Worm (Caenorhabditis elegans): Measurements from ENCODE around the gene fbxb-85.

fbxb-85 gene

DNA sequence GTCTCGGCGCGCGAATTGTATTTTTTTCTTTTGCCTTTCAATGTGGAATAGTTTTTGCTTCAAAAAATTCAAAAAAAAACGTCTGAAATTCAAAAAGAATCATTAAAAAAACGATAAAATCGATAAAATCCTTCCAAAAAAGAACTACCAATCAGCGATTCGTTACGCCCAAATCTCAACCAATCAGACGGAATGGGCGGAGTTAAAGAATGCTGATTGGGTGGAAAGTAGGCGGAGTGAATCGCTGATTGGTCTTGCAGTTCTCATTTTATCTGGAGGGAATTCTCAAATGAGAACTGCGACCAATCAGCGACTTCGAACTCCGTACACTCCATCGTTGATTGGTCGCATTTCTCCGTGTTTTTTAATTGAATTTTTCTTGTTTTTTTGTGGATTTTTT lies 43.6 kb downstream of the fbxb-85 start:
- TF ChIP-seq alr-1 (tag; optimal IDR thresholded peaks at IDR 0.05; ENCODE audit: borderline replicate concordance) (no peak), zag-1 (tag; optimal IDR thresholded peaks at IDR 0.05) (no peak), mdl-1 (tag; optimal IDR thresholded peaks at IDR 0.05) (no peak), lin-39 (tag; optimal IDR thresholded peaks at IDR 0.05) (no peak), ets-5 (GFP tag; IDR thresholded peaks at IDR 0.05) (no peak), sup-37 (GFP tag; optimal IDR thresholded peaks at IDR 0.05) (no peak), sox-4 (tag; optimal IDR thresholded peaks at IDR 0.05) (no peak), ceh-8 (GFP tag; optimal IDR thresholded peaks at IDR 0.05) (no peak), mep-1 (tag; optimal IDR thresholded peaks at IDR 0.05) (no peak), unc-130 (tag; optimal IDR thresholded peaks at IDR 0.05) (no peak), snpc-4 (tag; optimal IDR thresholded peaks at IDR 0.05) (no peak), unc-30 (tag; optimal IDR thresholded peaks at IDR 0.05) (no peak), egl-13 (tag; optimal IDR thresholded peaks at IDR 0.05) (no peak), dsc-1 (tag; optimal IDR thresholded peaks at IDR 0.05) (no peak), vab-15 (tag; optimal IDR thresholded peaks at IDR 0.05) (no peak), elt-3 (tag; optimal IDR thresholded peaks at IDR 0.05) (no peak)

DNA sequence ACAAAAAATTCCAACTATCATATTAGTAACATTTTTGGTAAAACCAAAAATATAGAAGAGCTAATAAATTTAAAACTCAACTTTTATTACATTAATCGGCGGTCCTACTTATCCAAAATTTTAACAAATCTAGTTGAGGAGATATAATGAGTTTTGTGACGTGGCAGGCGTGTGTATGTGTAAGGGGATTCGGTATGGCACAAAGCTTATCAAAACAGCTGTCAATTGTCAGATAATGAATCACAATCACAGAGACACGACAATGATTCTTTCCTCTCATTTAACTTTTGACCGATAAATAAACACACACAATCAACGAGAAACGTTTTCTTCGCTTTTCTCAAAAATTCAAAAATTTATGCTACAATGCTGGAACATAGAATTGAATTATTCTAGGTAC lies 46.7 kb downstream of the fbxb-85 start, which contains the start of gene K11D9.3:
TSS of gene K11D9.3 (minus strand) at position 181 of the 400 bp plus-strand sequence.
- TF ChIP-seq nhr-237 (tag; optimal IDR thresholded peaks at IDR 0.05) (no peak), tbx-2 (tag; optimal IDR thresholded peaks at IDR 0.05) (no peak), F16B12.6 (tag; optimal IDR thresholded peaks at IDR 0.05) (no peak), pag-3 (tag; optimal IDR thresholded peaks at IDR 0.05; ENCODE audit: borderline replicate concordance, insufficient read depth) (peak; percentile 59), aha-1 (tag; optimal IDR thresholded peaks at IDR 0.05) (no peak), mab-9 (GFP tag; IDR thresholded peaks at IDR 0.05) (no peak), rnt-1 (tag; optimal IDR thresholded peaks at IDR 0.05) (peak; percentile 39), elt-3 (tag; optimal IDR thresholded peaks at IDR 0.05) (no peak), ceh-82 (tag; optimal IDR thresholded peaks at IDR 0.05) (no peak), nhr-20 (tag; optimal IDR thresholded peaks at IDR 0.05) (no peak), egl-27 (tag; optimal IDR thresholded peaks at IDR 0.05) (no peak), skn-1 (tag; optimal IDR thresholded peaks at IDR 0.05) (no peak), aly-2 (tag; optimal IDR thresholded peaks at IDR 0.05) (no peak), nhr-77 (tag; optimal IDR thresholded peaks at IDR 0.05) (no peak), alr-1 (tag; optimal IDR thresholded peaks at IDR 0.05; ENCODE audit: borderline replicate concordance) (no peak), nhr-71 (tag; optimal IDR thresholded peaks at IDR 0.05) (peak; percentile 37), dpl-1 (GFP tag; optimal IDR thresholded peaks at IDR 0.05) (no peak), lin-14 (GFP tag; optimal IDR thresholded peaks at IDR 0.05) (no peak), pax-3 (tag; optimal IDR thresholded peaks at IDR 0.05) (no peak), ceh-90 (tag; optimal IDR thresholded peaks at IDR 0.05) (no peak), jun-1 (tag; optimal IDR thresholded peaks at IDR 0.05) (no peak), nhr-11 (tag; optimal IDR thresholded peaks at IDR 0.05) (no peak), unc-62 (GFP tag; optimal IDR thresholded peaks at IDR 0.05) (no peak), lsy-2 (tag; optimal IDR thresholded peaks at IDR 0.05) (peak in 1 of 2 experiments; percentile 10), irx-1 (tag; optimal IDR thresholded peaks at IDR 0.05) (no peak), zag-1 (tag; optimal IDR thresholded peaks at IDR 0.05) (no peak)
